Worm (Caenorhabditis elegans) whole organism, L2 larva: ENCODE results near the gene nono-1.
A peak's percentile ranks its signal among the peaks of the same experiment; 100 is the strongest.

ENCODE experiments used
- C34F6.9 ChIP-seq: fragments of 150-350 bp; optimal IDR thresholded peaks from 2 replicates; lab custom pipeline; 2014; ENCODE audit warnings: missing biosample characterization, missing genetic modification characterization
- F13H6.1 ChIP-seq: sonication (generic microtip); optimal IDR thresholded peaks from 2 replicates; lab custom pipeline; 2016; ENCODE audit warnings: missing genetic modification characterization, missing compliant biosample characterization
- R02D3.7 ChIP-seq: fragments of 150-350 bp; optimal IDR thresholded peaks from 2 replicates; lab custom pipeline; 2014; ENCODE audit warnings: missing biosample characterization, missing genetic modification characterization
- Y55F3AM.14 ChIP-seq: fragments of 200-800 bp; sonication (Bioruptor generic); optimal IDR thresholded peaks from 2 replicates; lab custom pipeline; 2018; ENCODE audit warnings: mild to moderate bottlenecking, missing genetic modification characterization, missing compliant biosample characterization
- alr-1 ChIP-seq: fragments of 150-350 bp; optimal IDR thresholded peaks from 2 replicates; lab custom pipeline; 2014; ENCODE audit warnings: missing biosample characterization, missing genetic modification characterization
- aly-2 ChIP-seq: fragments of 150-350 bp; optimal IDR thresholded peaks from 2 replicates; lab custom pipeline; 2014; ENCODE audit warnings: missing biosample characterization, missing genetic modification characterization
- ama-1 ChIP-seq: fragments of 150-350 bp; optimal IDR thresholded peaks from 2 replicates; lab custom pipeline; 2018; ENCODE audit warnings: inconsistent platforms
- blmp-1 ChIP-seq: sonication (generic microtip); optimal IDR thresholded peaks from 2 replicates; lab custom pipeline; 2017; ENCODE audit warnings: missing genetic modification characterization, mild to moderate bottlenecking, missing compliant biosample characterization, antibody characterized with exemption, moderate library complexity; ENCODE audit not compliant: insufficient read depth
- ceh-82 ChIP-seq: fragments of 150-350 bp; optimal IDR thresholded peaks from 2 replicates; lab custom pipeline; 2014; ENCODE audit warnings: missing biosample characterization, missing genetic modification characterization
- crh-2 ChIP-seq: sonication (generic microtip); optimal IDR thresholded peaks from 2 replicates; lab custom pipeline; 2017; ENCODE audit warnings: missing biosample characterization, missing genetic modification characterization
- dmd-4 ChIP-seq: sonication (generic microtip); optimal IDR thresholded peaks from 2 replicates; lab custom pipeline; 2017; ENCODE audit warnings: missing biosample characterization, missing genetic modification characterization
- egl-27 ChIP-seq: sonication (generic microtip); optimal IDR thresholded peaks from 3 replicates; lab custom pipeline; 2017; ENCODE audit warnings: missing biosample characterization, missing genetic modification reagents, missing genetic modification characterization
- elt-1 ChIP-seq: fragments of 150-350 bp; optimal IDR thresholded peaks from 2 replicates; lab custom pipeline; 2014; ENCODE audit warnings: missing biosample characterization, missing genetic modification characterization
- elt-3 ChIP-seq: sonication (generic microtip); optimal IDR thresholded peaks from 2 replicates; lab custom pipeline; 2017; ENCODE audit warnings: missing biosample characterization, missing genetic modification characterization
- fos-1 ChIP-seq: fragments of 150-350 bp; optimal IDR thresholded peaks from 2 replicates; lab custom pipeline; 2014; ENCODE audit warnings: missing biosample characterization, missing genetic modification characterization
- lin-11 ChIP-seq: fragments of 150-350 bp; sonication (generic microtip); optimal IDR thresholded peaks from 2 replicates; lab custom pipeline; 2014; ENCODE audit warnings: missing biosample characterization, missing genetic modification characterization, inconsistent platforms, mixed read lengths
- lin-13 ChIP-seq: fragments of 150-350 bp; optimal IDR thresholded peaks from 2 replicates; lab custom pipeline; 2014; ENCODE audit warnings: missing biosample characterization, missing genetic modification reagents, missing genetic modification characterization
- lsy-2 ChIP-seq, 2 experiments: fragments of 150-350 bp in 1 of 2; sonication (generic microtip) in 1 of 2; optimal IDR thresholded peaks; 2 replicates each; lab custom pipeline; 2014 to 2017; ENCODE audit warnings: missing biosample characterization in 2 of 2, missing genetic modification characterization in 2 of 2
- mab-5 ChIP-seq: fragments of 150-350 bp; optimal IDR thresholded peaks from 2 replicates; lab custom pipeline; 2014; ENCODE audit warnings: missing biosample characterization, missing genetic modification characterization
- mdl-1 ChIP-seq, 2 experiments: fragments of 150-350 bp in 1 of 2; sonication (generic microtip) in 1 of 2; optimal IDR thresholded peaks; 2 replicates each; lab custom pipeline; 2017; ENCODE audit warnings: missing biosample characterization in 2 of 2, missing genetic modification characterization in 2 of 2
- nhr-10 ChIP-seq: sonication (generic microtip); optimal IDR thresholded peaks from 2 replicates; lab custom pipeline; 2017; ENCODE audit warnings: missing biosample characterization, missing genetic modification characterization
- nhr-11 ChIP-seq: fragments of 150-350 bp; optimal IDR thresholded peaks from 2 replicates; lab custom pipeline; 2014; ENCODE audit warnings: missing biosample characterization, missing genetic modification characterization
- nhr-129 ChIP-seq: fragments of 150-350 bp; optimal IDR thresholded peaks from 2 replicates; lab custom pipeline; 2014; ENCODE audit warnings: missing biosample characterization, missing genetic modification characterization
- nhr-21 ChIP-seq: fragments of 150-350 bp; optimal IDR thresholded peaks from 2 replicates; lab custom pipeline; 2014; ENCODE audit warnings: missing biosample characterization, missing genetic modification characterization
- nhr-23 ChIP-seq: fragments of 150-350 bp; optimal IDR thresholded peaks from 2 replicates; lab custom pipeline; 2014; ENCODE audit warnings: missing biosample characterization, missing genetic modification reagents, missing genetic modification characterization
- nhr-77 ChIP-seq: fragments of 150-350 bp; optimal IDR thresholded peaks from 2 replicates; lab custom pipeline; 2014; ENCODE audit warnings: missing biosample characterization, missing genetic modification characterization
- sem-4 ChIP-seq: fragments of 150-350 bp; optimal IDR thresholded peaks from 2 replicates; lab custom pipeline; 2014; ENCODE audit warnings: missing biosample characterization, missing genetic modification reagents, missing genetic modification characterization
- skn-1 ChIP-seq: sonication (generic microtip); optimal IDR thresholded peaks from 2 replicates; lab custom pipeline; 2017; ENCODE audit warnings: missing biosample characterization, missing genetic modification characterization
- sma-3 ChIP-seq: sonication (generic microtip); optimal IDR thresholded peaks from 2 replicates; lab custom pipeline; 2016; ENCODE audit warnings: missing genetic modification reagents, missing genetic modification characterization, missing compliant biosample characterization
- sma-9 ChIP-seq, 2 experiments: fragments of 150-350 bp in 1 of 2; sonication (generic microtip) in 1 of 2; optimal IDR thresholded peaks; 2 replicates each; lab custom pipeline; 2014 to 2016; ENCODE audit warnings: missing genetic modification characterization in 2 of 2, mild to moderate bottlenecking in 1 of 2, missing biosample characterization in 1 of 2, missing compliant biosample characterization in 1 of 2, missing genetic modification reagents in 1 of 2, moderate library complexity in 1 of 2
- snpc-4 ChIP-seq: fragments of 150-350 bp; optimal IDR thresholded peaks from 2 replicates; lab custom pipeline; 2014; ENCODE audit warnings: missing biosample characterization, missing genetic modification characterization
- unc-39 ChIP-seq: fragments of 150-350 bp; optimal IDR thresholded peaks from 2 replicates; lab custom pipeline; 2014; ENCODE audit warnings: missing biosample characterization, missing genetic modification characterization
- unc-55 ChIP-seq: fragments of 150-350 bp; sonication (generic microtip); optimal IDR thresholded peaks from 3 replicates; lab custom pipeline; 2014; ENCODE audit warnings: missing biosample characterization, missing genetic modification reagents, missing genetic modification characterization
- zag-1 ChIP-seq: fragments of 150-350 bp; optimal IDR thresholded peaks from 2 replicates; lab custom pipeline; 2014; ENCODE audit warnings: missing biosample characterization, missing genetic modification characterization
- ztf-1 ChIP-seq: fragments of 200-800 bp; sonication (Bioruptor generic); conservative IDR thresholded peaks from 2 replicates; pipeline ENCODE4 v1.3.6; 2022; ENCODE audit warnings: missing genetic modification characterization, missing compliant biosample characterization
- ztf-11 ChIP-seq: sonication (generic microtip); optimal IDR thresholded peaks from 2 replicates; lab custom pipeline; 2017; ENCODE audit warnings: missing biosample characterization, missing genetic modification characterization

Gene nono-1

DNA sequence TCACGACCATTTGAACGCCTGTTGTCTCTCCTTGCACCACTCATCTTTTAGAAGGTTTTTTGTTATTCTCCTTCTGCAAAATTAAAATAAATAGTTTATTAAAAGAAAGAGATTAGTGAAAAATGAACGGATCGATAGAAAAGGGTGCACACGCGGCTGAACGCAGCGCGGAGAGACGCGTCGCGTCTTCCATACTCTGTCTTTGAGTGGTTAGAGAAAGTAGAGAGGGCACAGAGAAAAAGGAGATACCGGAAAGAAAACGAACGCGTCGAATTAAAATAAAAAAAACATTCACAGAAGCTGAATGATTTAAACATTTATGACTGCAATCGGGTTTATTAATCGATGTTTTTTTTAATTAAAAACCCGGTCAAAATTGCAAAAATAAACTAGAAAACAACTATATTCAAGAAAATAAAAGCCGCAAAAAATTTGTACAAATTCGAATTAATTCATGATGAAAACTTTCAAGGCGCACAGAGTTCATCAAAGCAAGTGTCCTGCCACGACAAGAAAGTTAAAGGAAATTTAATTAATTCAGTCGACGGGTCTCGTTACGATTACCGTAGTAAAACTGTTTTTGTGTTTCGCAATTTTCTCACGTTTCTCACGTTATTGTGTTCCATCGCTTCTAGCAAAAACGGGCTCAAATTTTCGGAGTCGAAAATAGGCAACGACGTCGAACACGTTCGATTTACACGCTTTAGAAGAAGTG is at the start of gene nono-1, which contains the start of gene nop-1:
Gene nono-1, minus strand, starts transcription at position 75 of the 715 bp plus-strand sequence.
Gene nop-1, plus strand, starts transcription at position 551 of the 715 bp plus-strand sequence.
- TF ChIP-seq unc-55 (peak; percentile 59), sma-3 (GFP tag; lab: Kevin White, UChicago) (no peak), ama-1 (peak; percentile 10), lsy-2 (tag; optimal IDR thresholded peaks at IDR 0.05; lab: Kevin White, UChicago) (peak in 1 of 2 experiments; percentile 37), snpc-4 (tag; lab: Kevin White, UChicago) (no peak), elt-3 (tag; lab: Kevin White, UChicago) (no peak), nhr-10 (tag; lab: Kevin White, UChicago) (no peak), aly-2 (tag; lab: Kevin White, UChicago) (no peak), F13H6.1 (tag; lab: Kevin White, UChicago) (no peak), lin-13 (GFP tag; lab: Kevin White, UChicago) (peak; percentile 5), C34F6.9 (peak; percentile 58)
- TF ChIP-seq, all 48 proteins: peak for 5

ce11 chrIII:6006453-6006852 is 48.4 kb upstream of the nono-1 start:
- TF ChIP-seq blmp-1 (tag; lab: Kevin White, UChicago) (no peak), unc-39 (tag; lab: Kevin White, UChicago) (no peak), Y55F3AM.14 (no peak), elt-1 (no peak), aly-2 (tag; lab: Kevin White, UChicago) (no peak), unc-55 (peak; percentile 21), sma-9 (GFP tag; optimal IDR thresholded peaks at IDR 0.05; lab: Kevin White, UChicago) (no peak), sma-9 (tag; optimal IDR thresholded peaks at IDR 0.05; lab: Kevin White, UChicago) (no peak), C34F6.9 (no peak)
- TF ChIP-seq, all 48 proteins: peak for 1

- no peak for TF ChIP-seq nhr-10 (tag; lab: Kevin White, UChicago)
- TF ChIP-seq ceh-82: no peak
- no peak for TF ChIP-seq elt-3 (tag; lab: Kevin White, UChicago)
- TF ChIP-seq fos-1 (tag; lab: Kevin White, UChicago): no peak
- TF ChIP-seq blmp-1 (tag; lab: Kevin White, UChicago): no peak
- TF ChIP-seq aly-2 (tag; lab: Kevin White, UChicago): no peak
- no peak for TF ChIP-seq lsy-2 (tag; optimal IDR thresholded peaks at IDR 0.05; lab: Kevin White, UChicago)
- no peak for TF ChIP-seq alr-1 (tag; lab: Kevin White, UChicago)
- TF ChIP-seq sma-3 (GFP tag; lab: Kevin White, UChicago): no peak
- no peak for TF ChIP-seq nhr-23 (tag; lab: Kevin White, UChicago)
Observed at ce11 chrIII:6002024-6002423, 44.0 kb upstream of the nono-1 start.

DNA sequence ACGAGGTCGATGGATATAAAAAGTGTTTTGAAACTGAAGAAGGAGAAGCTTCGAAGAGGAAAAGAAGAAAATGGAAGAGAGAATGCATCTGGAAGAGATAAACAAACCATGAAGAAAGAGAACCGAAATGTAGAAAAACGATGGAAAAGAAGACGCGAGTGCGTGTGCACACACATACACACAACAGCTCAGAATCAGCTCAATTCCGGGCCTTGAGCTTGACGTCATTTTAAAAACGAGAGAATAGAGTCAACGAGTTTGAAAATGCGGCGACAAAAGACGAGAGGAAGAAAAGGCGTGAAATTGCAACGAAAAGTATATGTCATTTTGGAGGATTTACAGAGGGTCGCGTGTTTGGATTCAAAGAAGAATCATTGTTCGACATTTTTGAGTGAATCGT is 41.6 kb upstream of the nono-1 start:
- TF ChIP-seq C34F6.9 (peak; percentile 62), sma-9 (GFP tag; optimal IDR thresholded peaks at IDR 0.05; lab: Kevin White, UChicago) (no peak), sma-9 (tag; optimal IDR thresholded peaks at IDR 0.05; lab: Kevin White, UChicago) (no peak), ztf-1 (GFP tag; lab: Robert Waterston, UW) (no peak), unc-55 (peak; percentile 77), nhr-129 (peak; percentile 65), lsy-2 (tag; optimal IDR thresholded peaks at IDR 0.05; lab: Kevin White, UChicago) (peak in 1 of 2 experiments; percentile 45), dmd-4 (tag; lab: Kevin White, UChicago) (no peak), skn-1 (tag; lab: Kevin White, UChicago) (no peak), nhr-21 (tag; lab: Kevin White, UChicago) (no peak), ztf-11 (no peak), nhr-10 (tag; lab: Kevin White, UChicago) (no peak), aly-2 (tag; lab: Kevin White, UChicago) (no peak), Y55F3AM.14 (no peak), zag-1 (tag; lab: Kevin White, UChicago) (no peak), snpc-4 (tag; lab: Kevin White, UChicago) (no peak), crh-2 (tag; lab: Kevin White, UChicago) (peak; percentile 8), nhr-77 (tag; lab: Kevin White, UChicago) (no peak), egl-27 (tag; lab: Kevin White, UChicago) (no peak), mab-5 (tag; lab: Kevin White, UChicago) (peak; percentile 36), sem-4 (tag; lab: Kevin White, UChicago) (peak; percentile 52), mdl-1 (tag; optimal IDR thresholded peaks at IDR 0.05; lab: Kevin White, UChicago) (peak in 1 of 2 experiments; percentile 19), R02D3.7 (tag; lab: Kevin White, UChicago) (no peak), nhr-11 (tag; lab: Kevin White, UChicago) (no peak), lin-11 (tag; lab: Kevin White, UChicago) (peak; percentile 1)
- TF ChIP-seq, all 48 proteins: peak for 9
